Fruit fly (Drosophila melanogaster): Measurements from ENCODE around the gene norpA.

dm6 chrX:4413146-4413545, 90.7 kb downstream of the norpA start:
- TF ChIP-seq fd59A (GFP tag; optimal IDR thresholded peaks at IDR 0.05) (no peak), vri (GFP tag; optimal IDR thresholded peaks at IDR 0.05) (no peak), CG6854 (GFP tag; optimal IDR thresholded peaks at IDR 0.05) (no peak)

Data from whole organism, prepupa.